Worm (Caenorhabditis elegans) whole organism, L2 larva: ENCODE data around the gene hpo-34.
A peak's percentile ranks its signal among the peaks of the same experiment; 100 is the strongest.

ENCODE experiments used
- C34F6.9 ChIP-seq: fragments of 150-350 bp; optimal IDR thresholded peaks from 2 replicates; lab custom pipeline; 2014; ENCODE audit warnings: missing biosample characterization, missing genetic modification characterization
- F13H6.1 ChIP-seq: sonication (generic microtip); optimal IDR thresholded peaks from 2 replicates; lab custom pipeline; 2016; ENCODE audit warnings: missing genetic modification characterization, missing compliant biosample characterization
- R02D3.7 ChIP-seq: fragments of 150-350 bp; optimal IDR thresholded peaks from 2 replicates; lab custom pipeline; 2014; ENCODE audit warnings: missing biosample characterization, missing genetic modification characterization
- Y55F3AM.14 ChIP-seq: fragments of 200-800 bp; sonication (Bioruptor generic); optimal IDR thresholded peaks from 2 replicates; lab custom pipeline; 2018; ENCODE audit warnings: mild to moderate bottlenecking, missing genetic modification characterization, missing compliant biosample characterization
- ZK546.5 ChIP-seq: sonication (generic microtip); optimal IDR thresholded peaks from 2 replicates; lab custom pipeline; 2017; ENCODE audit warnings: missing biosample characterization, missing genetic modification characterization
- alr-1 ChIP-seq: fragments of 150-350 bp; optimal IDR thresholded peaks from 2 replicates; lab custom pipeline; 2014; ENCODE audit warnings: missing biosample characterization, missing genetic modification characterization
- aly-2 ChIP-seq: fragments of 150-350 bp; optimal IDR thresholded peaks from 2 replicates; lab custom pipeline; 2014; ENCODE audit warnings: missing biosample characterization, missing genetic modification characterization
- ama-1 ChIP-seq: fragments of 150-350 bp; optimal IDR thresholded peaks from 2 replicates; lab custom pipeline; 2018; ENCODE audit warnings: inconsistent platforms
- blmp-1 ChIP-seq: sonication (generic microtip); optimal IDR thresholded peaks from 2 replicates; lab custom pipeline; 2017; ENCODE audit warnings: missing genetic modification characterization, mild to moderate bottlenecking, missing compliant biosample characterization, antibody characterized with exemption, moderate library complexity; ENCODE audit not compliant: insufficient read depth
- ceh-16 ChIP-seq: fragments of 150-350 bp; optimal IDR thresholded peaks from 2 replicates; lab custom pipeline; 2014; ENCODE audit warnings: missing biosample characterization, missing genetic modification characterization
- crh-2 ChIP-seq: sonication (generic microtip); optimal IDR thresholded peaks from 2 replicates; lab custom pipeline; 2017; ENCODE audit warnings: missing biosample characterization, missing genetic modification characterization
- dmd-4 ChIP-seq: sonication (generic microtip); optimal IDR thresholded peaks from 2 replicates; lab custom pipeline; 2017; ENCODE audit warnings: missing biosample characterization, missing genetic modification characterization
- egl-27 ChIP-seq: sonication (generic microtip); optimal IDR thresholded peaks from 3 replicates; lab custom pipeline; 2017; ENCODE audit warnings: missing biosample characterization, missing genetic modification reagents, missing genetic modification characterization
- elt-1 ChIP-seq: fragments of 150-350 bp; optimal IDR thresholded peaks from 2 replicates; lab custom pipeline; 2014; ENCODE audit warnings: missing biosample characterization, missing genetic modification characterization
- elt-3 ChIP-seq: sonication (generic microtip); optimal IDR thresholded peaks from 2 replicates; lab custom pipeline; 2017; ENCODE audit warnings: missing biosample characterization, missing genetic modification characterization
- fos-1 ChIP-seq: fragments of 150-350 bp; optimal IDR thresholded peaks from 2 replicates; lab custom pipeline; 2014; ENCODE audit warnings: missing biosample characterization, missing genetic modification characterization
- gmeb-1 ChIP-seq: fragments of 150-350 bp; optimal IDR thresholded peaks from 2 replicates; lab custom pipeline; 2014; ENCODE audit warnings: missing biosample characterization, missing genetic modification characterization
- lin-11 ChIP-seq: fragments of 150-350 bp; sonication (generic microtip); optimal IDR thresholded peaks from 2 replicates; lab custom pipeline; 2014; ENCODE audit warnings: missing biosample characterization, missing genetic modification characterization, inconsistent platforms, mixed read lengths
- lin-13 ChIP-seq: fragments of 150-350 bp; optimal IDR thresholded peaks from 2 replicates; lab custom pipeline; 2014; ENCODE audit warnings: missing biosample characterization, missing genetic modification reagents, missing genetic modification characterization
- lin-39 ChIP-seq: fragments of 150-350 bp; optimal IDR thresholded peaks from 2 replicates; lab custom pipeline; 2014; ENCODE audit warnings: missing biosample characterization, missing genetic modification reagents, missing genetic modification characterization
- mdl-1 ChIP-seq, 2 experiments: fragments of 150-350 bp in 1 of 2; sonication (generic microtip) in 1 of 2; optimal IDR thresholded peaks; 2 replicates each; lab custom pipeline; 2017; ENCODE audit warnings: missing biosample characterization in 2 of 2, missing genetic modification characterization in 2 of 2
- nhr-129 ChIP-seq: fragments of 150-350 bp; optimal IDR thresholded peaks from 2 replicates; lab custom pipeline; 2014; ENCODE audit warnings: missing biosample characterization, missing genetic modification characterization
- nhr-21 ChIP-seq: fragments of 150-350 bp; optimal IDR thresholded peaks from 2 replicates; lab custom pipeline; 2014; ENCODE audit warnings: missing biosample characterization, missing genetic modification characterization
- nhr-23 ChIP-seq: fragments of 150-350 bp; optimal IDR thresholded peaks from 2 replicates; lab custom pipeline; 2014; ENCODE audit warnings: missing biosample characterization, missing genetic modification reagents, missing genetic modification characterization
- nhr-237 ChIP-seq: fragments of 150-350 bp; optimal IDR thresholded peaks from 2 replicates; lab custom pipeline; 2014; ENCODE audit warnings: missing biosample characterization, missing genetic modification characterization
- nhr-6 ChIP-seq: fragments of 150-350 bp; optimal IDR thresholded peaks from 2 replicates; lab custom pipeline; 2014; ENCODE audit warnings: missing biosample characterization, missing genetic modification characterization
- nhr-77 ChIP-seq: fragments of 150-350 bp; optimal IDR thresholded peaks from 2 replicates; lab custom pipeline; 2014; ENCODE audit warnings: missing biosample characterization, missing genetic modification characterization
- peb-1 ChIP-seq: fragments of 150-350 bp; optimal IDR thresholded peaks from 2 replicates; lab custom pipeline; 2014; ENCODE audit warnings: missing biosample characterization, missing genetic modification characterization
- sem-4 ChIP-seq: fragments of 150-350 bp; optimal IDR thresholded peaks from 2 replicates; lab custom pipeline; 2014; ENCODE audit warnings: missing biosample characterization, missing genetic modification reagents, missing genetic modification characterization
- sma-3 ChIP-seq: sonication (generic microtip); optimal IDR thresholded peaks from 2 replicates; lab custom pipeline; 2016; ENCODE audit warnings: missing genetic modification reagents, missing genetic modification characterization, missing compliant biosample characterization
- sma-9 ChIP-seq, 2 experiments: fragments of 150-350 bp in 1 of 2; sonication (generic microtip) in 1 of 2; optimal IDR thresholded peaks; 2 replicates each; lab custom pipeline; 2014 to 2016; ENCODE audit warnings: missing genetic modification characterization in 2 of 2, mild to moderate bottlenecking in 1 of 2, missing biosample characterization in 1 of 2, missing compliant biosample characterization in 1 of 2, missing genetic modification reagents in 1 of 2, moderate library complexity in 1 of 2
- snpc-4 ChIP-seq: fragments of 150-350 bp; optimal IDR thresholded peaks from 2 replicates; lab custom pipeline; 2014; ENCODE audit warnings: missing biosample characterization, missing genetic modification characterization
- unc-55 ChIP-seq: fragments of 150-350 bp; sonication (generic microtip); optimal IDR thresholded peaks from 3 replicates; lab custom pipeline; 2014; ENCODE audit warnings: missing biosample characterization, missing genetic modification reagents, missing genetic modification characterization
- unc-62 ChIP-seq: fragments of 150-350 bp; optimal IDR thresholded peaks from 2 replicates; lab custom pipeline; 2014; ENCODE audit warnings: missing biosample characterization, missing genetic modification reagents, missing genetic modification characterization
- ztf-4 ChIP-seq: fragments of 150-350 bp; optimal IDR thresholded peaks from 2 replicates; lab custom pipeline; 2014; ENCODE audit warnings: missing biosample characterization, missing genetic modification characterization

hpo-34 gene

DNA sequence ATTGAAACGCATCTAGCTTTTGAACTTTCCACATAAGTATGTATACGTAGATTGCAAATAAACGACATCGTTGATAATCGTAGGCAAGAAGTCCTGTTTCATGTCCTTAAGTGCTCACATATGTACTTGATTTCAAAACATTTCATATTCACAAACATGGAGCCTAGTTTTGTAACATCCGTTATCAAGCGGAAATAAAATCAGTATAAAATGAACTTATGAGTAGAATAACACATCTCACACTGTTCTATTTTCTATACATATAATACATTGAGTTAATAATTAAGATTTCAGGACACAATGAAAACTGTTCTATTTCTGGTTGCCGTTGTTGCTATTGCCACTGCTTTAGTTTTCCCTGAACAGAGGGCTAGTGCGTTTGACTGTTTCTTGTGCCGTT, 29.0 kb downstream of the hpo-34 start, which contains the start of gene spp-21:
Gene spp-21 (plus strand): TSS at position 301 of the 400 bp plus-strand sequence.
- TF ChIP-seq dmd-4 (no peak), gmeb-1 (tag; lab: Kevin White, UChicago) (no peak), lin-13 (GFP tag; lab: Kevin White, UChicago) (no peak), sma-9 (GFP tag; optimal IDR thresholded peaks at IDR 0.05; lab: Kevin White, UChicago) (no peak), sma-9 (tag; optimal IDR thresholded peaks at IDR 0.05; lab: Kevin White, UChicago) (no peak), lin-11 (tag; lab: Kevin White, UChicago) (no peak), aly-2 (no peak), ZK546.5 (tag; lab: Kevin White, UChicago) (no peak), alr-1 (tag; lab: Kevin White, UChicago) (no peak), lin-39 (tag; lab: Kevin White, UChicago) (no peak), blmp-1 (tag; lab: Kevin White, UChicago) (no peak), R02D3.7 (no peak)

- TF ChIP-seq sma-9 (GFP tag; optimal IDR thresholded peaks at IDR 0.05; lab: Kevin White, UChicago) (no peak), sma-9 (tag; optimal IDR thresholded peaks at IDR 0.05; lab: Kevin White, UChicago) (no peak), nhr-21 (no peak), F13H6.1 (tag; lab: Kevin White, UChicago) (no peak), unc-55 (GFP tag; lab: Kevin White, UChicago) (no peak), R02D3.7 (no peak), nhr-77 (tag; lab: Kevin White, UChicago) (no peak), crh-2 (tag; lab: Kevin White, UChicago) (no peak), snpc-4 (tag; lab: Kevin White, UChicago) (no peak)
These were observed 31.4 kb downstream of the hpo-34 start, which contains the start of gene spp-9 for ce11 chrX:11487484-11487883. Gene spp-9 (plus strand): TSS chrX:11487784.

ce11 chrX:11484027-11484426, 34.8 kb downstream of the hpo-34 start:
- TF ChIP-seq nhr-77 (tag; lab: Kevin White, UChicago) (no peak), C34F6.9 (no peak), mdl-1 (tag; optimal IDR thresholded peaks at IDR 0.05; lab: Kevin White, UChicago) (no peak), nhr-237 (tag; lab: Kevin White, UChicago) (no peak), crh-2 (tag; lab: Kevin White, UChicago) (no peak), aly-2 (no peak), unc-62 (no peak), sem-4 (tag; lab: Kevin White, UChicago) (no peak), ceh-16 (tag; lab: Kevin White, UChicago) (no peak), Y55F3AM.14 (GFP tag; lab: Kevin White, UChicago) (no peak), nhr-23 (tag; lab: Kevin White, UChicago) (no peak), ama-1 (no peak), sma-3 (GFP tag; lab: Kevin White, UChicago) (no peak), ztf-4 (no peak)
- TF ChIP-seq, all 48 proteins: peak for 0

DNA sequence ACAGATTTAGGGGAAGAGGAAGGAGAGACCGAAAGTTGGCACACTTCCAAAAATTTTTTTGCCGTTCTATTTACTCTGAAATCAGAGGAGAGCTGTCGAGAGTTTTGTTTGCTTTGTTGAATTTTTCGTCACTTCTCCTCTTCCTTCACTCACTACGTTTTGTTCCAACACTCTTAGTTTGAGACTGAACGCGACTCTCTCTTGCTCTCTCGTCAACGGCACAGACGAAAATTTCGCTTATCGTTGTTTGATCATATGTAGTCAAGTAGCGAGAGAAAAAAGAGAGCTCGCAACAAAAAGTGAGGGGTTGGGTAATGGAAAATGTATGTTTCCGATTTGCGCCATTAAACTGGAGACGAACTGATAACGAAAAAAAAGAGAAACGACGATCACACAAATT, 36.2 kb downstream of the hpo-34 start:
- TF ChIP-seq crh-2 (tag; lab: Kevin White, UChicago) = peak; percentile 65
- peak; percentile 18 for TF ChIP-seq egl-27 (tag; lab: Kevin White, UChicago)
- peak; percentile 23 for TF ChIP-seq unc-55 (GFP tag; lab: Kevin White, UChicago)
- no peak for TF ChIP-seq elt-3 (tag; lab: Kevin White, UChicago)
- TF ChIP-seq sma-9 (GFP tag; optimal IDR thresholded peaks at IDR 0.05; lab: Kevin White, UChicago) = peak; percentile 40
- TF ChIP-seq sma-9 (tag; optimal IDR thresholded peaks at IDR 0.05; lab: Kevin White, UChicago) = no peak
- TF ChIP-seq nhr-6 (tag; lab: Kevin White, UChicago) = no peak
- TF ChIP-seq nhr-129 (tag; lab: Kevin White, UChicago) = peak; percentile 59
- TF ChIP-seq ceh-16 (tag; lab: Kevin White, UChicago) = no peak
- TF ChIP-seq ZK546.5 (tag; lab: Kevin White, UChicago) = no peak
- TF ChIP-seq gmeb-1 (tag; lab: Kevin White, UChicago) = peak; percentile 24
- no peak for TF ChIP-seq elt-1 (tag; lab: Kevin White, UChicago)
- TF ChIP-seq mdl-1 (tag; optimal IDR thresholded peaks at IDR 0.05; lab: Kevin White, UChicago) = peak in 1 of 2 experiments; percentile 67
- TF ChIP-seq fos-1 (tag; lab: Kevin White, UChicago) = peak; percentile 65
- TF ChIP-seq F13H6.1 (tag; lab: Kevin White, UChicago) = peak; percentile 72
- no peak for TF ChIP-seq peb-1 (tag; lab: Kevin White, UChicago)
- TF ChIP-seq, all 48 proteins: peak for 9
